Worm (Caenorhabditis elegans) whole organism, L4/young adult: ENCODE data around the gene ttr-53.

Experiments used
- W03F9.2 ChIP-seq: fragments of 150-350 bp; optimal IDR thresholded peaks from 2 replicates; lab custom pipeline; 2014; ENCODE audit warnings: missing biosample characterization, missing genetic modification characterization
- dao-5 ChIP-seq: sonication (generic microtip); optimal IDR thresholded peaks from 2 replicates; lab custom pipeline; 2016; ENCODE audit warnings: missing genotype, missing genetic modification characterization, moderate library complexity, missing compliant biosample characterization
- him-1 ChIP-seq: sonication (generic microtip); optimal IDR thresholded peaks from 2 replicates; lab custom pipeline; 2016; ENCODE audit warnings: missing genotype, missing genetic modification reagents, missing genetic modification characterization, missing compliant biosample characterization

The ttr-53 gene

ce11 chrIV:10157489-10158088 is at the start of gene ttr-53:
TSS of gene ttr-53 (plus strand) at chrIV:10158038.
- no peak for TF ChIP-seq dao-5 (tag; lab: Kevin White, UChicago)
- TF ChIP-seq him-1: no peak
- TF ChIP-seq W03F9.2 (tag; lab: Kevin White, UChicago): no peak

- TF ChIP-seq him-1 (no peak), W03F9.2 (tag; lab: Kevin White, UChicago) (no peak), dao-5 (tag; lab: Kevin White, UChicago) (no peak)
Measured at ce11 chrIV:10110417-10110816, 47.4 kb upstream of the ttr-53 start, which contains the start of gene egl-38. TSS of gene egl-38 (minus strand) at chrIV:10110517.

- TF ChIP-seq dao-5 (tag; lab: Kevin White, UChicago) (no peak), him-1 (no peak), W03F9.2 (tag; lab: Kevin White, UChicago) (no peak)
Measured at ce11 chrIV:10110870-10111269, 47.0 kb upstream of the ttr-53 start.

ce11 chrIV:10111441-10111840 is 46.4 kb upstream of the ttr-53 start, which contains the start of gene spch-1:
TSS of gene spch-1 (minus strand) at chrIV:10111541.
- TF ChIP-seq W03F9.2 (tag; lab: Kevin White, UChicago): no peak
- TF ChIP-seq dao-5 (tag; lab: Kevin White, UChicago): no peak
- no peak for TF ChIP-seq him-1

- TF ChIP-seq W03F9.2 (tag; lab: Kevin White, UChicago): no peak
- no peak for TF ChIP-seq him-1
- TF ChIP-seq dao-5 (tag; lab: Kevin White, UChicago): no peak
Measured at ce11 chrIV:10112570-10112969, 45.3 kb upstream of the ttr-53 start, which contains the start of gene nsph-3.2. TSS of gene nsph-3.2 (plus strand) at chrIV:10112870.

- TF ChIP-seq him-1: no peak
- TF ChIP-seq W03F9.2 (tag; lab: Kevin White, UChicago): no peak
- no peak for TF ChIP-seq dao-5 (tag; lab: Kevin White, UChicago)
Measured at ce11 chrIV:10115142-10115541, 42.7 kb upstream of the ttr-53 start, which contains the start of gene C04G2.10. TSS of gene C04G2.10 (plus strand) at chrIV:10115442.

ce11 chrIV:10116765-10117164 is 41.1 kb upstream of the ttr-53 start:
- TF ChIP-seq dao-5 (tag; lab: Kevin White, UChicago) (no peak), W03F9.2 (tag; lab: Kevin White, UChicago) (no peak), him-1 (no peak)

ce11 chrIV:10122205-10122604 is 35.6 kb upstream of the ttr-53 start, which contains the start of gene irld-21:
TSS of gene irld-21 (minus strand) at chrIV:10122305.
- TF ChIP-seq him-1 (no peak), W03F9.2 (tag; lab: Kevin White, UChicago) (no peak), dao-5 (tag; lab: Kevin White, UChicago) (no peak)

- no peak for TF ChIP-seq W03F9.2 (tag; lab: Kevin White, UChicago)
- TF ChIP-seq dao-5 (tag; lab: Kevin White, UChicago): no peak
- TF ChIP-seq him-1: no peak
Measured at ce11 chrIV:10126544-10126943, 31.3 kb upstream of the ttr-53 start, which contains the start of gene ctf-18. TSS of gene ctf-18 (minus strand) at chrIV:10126644.

- TF ChIP-seq dao-5 (tag; lab: Kevin White, UChicago): no peak
- no peak for TF ChIP-seq W03F9.2 (tag; lab: Kevin White, UChicago)
- no peak for TF ChIP-seq him-1
Measured at ce11 chrIV:10128446-10128845, 29.4 kb upstream of the ttr-53 start.

ce11 chrIV:10128906-10129386 is 28.9 kb upstream of the ttr-53 start, which contains the start of the genes gtbp-1 and K08F4.3:
TSS of gene gtbp-1 (minus strand) at chrIV:10128956.
TSS of gene K08F4.3 (plus strand) at chrIV:10129257.
- TF ChIP-seq dao-5 (tag; lab: Kevin White, UChicago) (no peak), him-1 (no peak), W03F9.2 (tag; lab: Kevin White, UChicago) (peak; percentile 81)

- TF ChIP-seq him-1: no peak
Measured at ce11 chrIV:10129957-10130356, 27.9 kb upstream of the ttr-53 start, which contains the start of gene glt-3. TSS of gene glt-3 (plus strand) at chrIV:10130257.

ce11 chrIV:10135817-10136216 is 22.0 kb upstream of the ttr-53 start, which contains the start of gene K08F4.5:
TSS of gene K08F4.5 (minus strand) at chrIV:10135917.
- no peak for TF ChIP-seq dao-5 (tag; lab: Kevin White, UChicago)
- TF ChIP-seq W03F9.2 (tag; lab: Kevin White, UChicago): no peak
- TF ChIP-seq him-1: no peak

- TF ChIP-seq dao-5 (tag; lab: Kevin White, UChicago) (no peak), W03F9.2 (tag; lab: Kevin White, UChicago) (no peak), him-1 (no peak)
Measured at ce11 chrIV:10137804-10138203, 20.0 kb upstream of the ttr-53 start, which contains the start of gene K08F4.12. TSS of gene K08F4.12 (plus strand) at chrIV:10138104.
